Worm (Caenorhabditis elegans): ENCODE measurements around the gene T02H6.1.

DNA sequence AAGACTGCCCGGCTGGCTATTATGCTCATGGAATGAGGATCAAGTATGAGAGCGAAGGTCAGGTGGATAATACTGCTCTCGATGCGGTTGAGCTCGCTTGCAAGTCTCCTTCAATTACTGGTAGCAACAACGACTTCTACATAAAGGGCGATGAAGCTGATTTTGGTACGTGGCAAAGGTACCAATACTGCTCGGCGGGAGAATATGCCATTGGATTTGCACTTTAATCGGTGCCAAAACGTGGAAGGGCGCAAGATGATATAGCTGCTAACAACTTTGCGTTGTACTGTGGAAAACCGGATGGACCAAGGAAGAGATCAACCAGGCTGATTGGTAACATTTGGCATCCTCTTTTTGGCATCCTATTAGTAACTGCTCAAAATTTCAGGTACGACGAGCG lies 41.3 kb upstream of the T02H6.1 start:
- TF ChIP-seq ZK546.5 (tag; optimal IDR thresholded peaks at IDR 0.05), result no peak
- no peak for TF ChIP-seq skn-1 (tag; optimal IDR thresholded peaks at IDR 0.05)
- TF ChIP-seq fkh-10 (GFP tag; optimal IDR thresholded peaks at IDR 0.05), result no peak

Measured in whole organism, L4 larva.